Worm (Caenorhabditis elegans) whole organism, L4 larva: ENCODE measurements around the gene Y62H9A.9.

Experiments
- D1046.2 ChIP-seq: fragments of 200-800 bp; sonication (Bioruptor generic); IDR thresholded peaks from 2 replicates; pipeline ENCODE4 v1.3.6; 2022; ENCODE audit warnings: missing genetic modification characterization, missing compliant biosample characterization
- F37D6.2 ChIP-seq: sonication (generic microtip); optimal IDR thresholded peaks from 2 replicates; lab custom pipeline; 2016; ENCODE audit warnings: mild to moderate bottlenecking, missing genetic modification characterization, missing compliant biosample characterization
- F44E2.7 ChIP-seq: fragments of 200-800 bp; sonication (Bioruptor generic); IDR thresholded peaks from 2 replicates; pipeline ENCODE4 v2.1.2; 2022; ENCODE audit warnings: missing genetic modification characterization, missing compliant biosample characterization
- F49E8.2 ChIP-seq: sonication (generic microtip); optimal IDR thresholded peaks from 2 replicates; lab custom pipeline; 2016; ENCODE audit warnings: missing compliant biosample characterization, mild to moderate bottlenecking, missing genetic modification characterization, borderline replicate concordance
- R02D3.7 ChIP-seq: fragments of 150-350 bp; sonication (generic microtip); optimal IDR thresholded peaks from 3 replicates; lab custom pipeline; 2014; ENCODE audit warnings: missing biosample characterization, missing genetic modification characterization
- T26A8.4 ChIP-seq: fragments of 200-800 bp; sonication (Bioruptor generic); IDR thresholded peaks from 2 replicates; pipeline ENCODE4 v1.3.6; 2022; ENCODE audit warnings: missing genetic modification characterization, missing compliant biosample characterization
- Y48G9A.11 ChIP-seq: fragments of 200-800 bp; sonication (Bioruptor generic); IDR thresholded peaks from 2 replicates; pipeline ENCODE4 v1.3.6; 2022; ENCODE audit warnings: missing genetic modification reagents, missing genetic modification characterization, missing compliant biosample characterization
- Y5F2A.4 ChIP-seq: fragments of 200-800 bp; sonication (Bioruptor generic); optimal IDR thresholded peaks from 2 replicates; lab custom pipeline; 2018; ENCODE audit warnings: mild to moderate bottlenecking, missing genetic modification characterization, missing compliant biosample characterization
- ZK337.2 ChIP-seq: fragments of 200-800 bp; sonication (Bioruptor generic); IDR thresholded peaks from 2 replicates; pipeline ENCODE4 v1.3.6; 2022; ENCODE audit warnings: missing genetic modification reagents, missing genetic modification characterization, missing compliant biosample characterization
- aha-1 ChIP-seq: fragments of 150-350 bp; peaks from one replicate; lab custom pipeline; 2014; ENCODE audit warnings: missing biosample characterization, missing genetic modification characterization
- ama-1 ChIP-seq: fragments of 150-350 bp; optimal IDR thresholded peaks from 2 replicates; lab custom pipeline; 2014; ENCODE audit warnings: inconsistent platforms, mixed read lengths
- arid-1 ChIP-seq: fragments of 200-800 bp; sonication (Bioruptor generic); conservative IDR thresholded peaks from 2 replicates; pipeline ENCODE4 v1.3.6; 2022; ENCODE audit warnings: missing genetic modification reagents, missing genetic modification characterization, missing compliant biosample characterization
- attf-4 ChIP-seq: sonication (generic microtip); optimal IDR thresholded peaks from 3 replicates; lab custom pipeline; 2017; ENCODE audit warnings: missing biosample characterization, missing genetic modification characterization
- ceh-20 ChIP-seq: fragments of 200-800 bp; sonication (Bioruptor generic); IDR thresholded peaks from 2 replicates; pipeline ENCODE4 v1.3.6; 2022; ENCODE audit warnings: missing genetic modification reagents, missing genetic modification characterization, missing compliant biosample characterization
- ceh-82 ChIP-seq: sonication (generic microtip); optimal IDR thresholded peaks from 2 replicates; lab custom pipeline; 2017; ENCODE audit warnings: missing biosample characterization, missing genetic modification characterization
- ces-1 ChIP-seq: fragments of 150-350 bp; sonication (generic microtip); optimal IDR thresholded peaks from 4 replicates; lab custom pipeline; 2014; ENCODE audit warnings: missing biosample characterization, missing genetic modification reagents, missing genetic modification characterization
- ctbp-1 ChIP-seq: fragments of 200-800 bp; sonication (Bioruptor generic); IDR thresholded peaks from 2 replicates; pipeline ENCODE4 v1.3.6; 2022; ENCODE audit warnings: missing genetic modification reagents, missing genetic modification characterization, missing compliant biosample characterization
- daf-19 ChIP-seq: fragments of 200-800 bp; sonication (Bioruptor generic); conservative IDR thresholded peaks from 2 replicates; pipeline ENCODE4 v1.3.6; 2022; ENCODE audit warnings: missing genetic modification characterization, missing compliant biosample characterization
- dmd-6 ChIP-seq: fragments of 200-800 bp; sonication (Bioruptor generic); IDR thresholded peaks from 2 replicates; pipeline ENCODE4 v1.3.6; 2022; ENCODE audit warnings: missing genetic modification reagents, missing genetic modification characterization, missing compliant biosample characterization
- dmd-8 ChIP-seq: fragments of 200-800 bp; sonication (Bioruptor generic); IDR thresholded peaks from 2 replicates; pipeline ENCODE4 v1.3.6; 2022; ENCODE audit warnings: missing genetic modification characterization, missing compliant biosample characterization
- dmd-9 ChIP-seq: fragments of 200-800 bp; sonication (Bioruptor generic); IDR thresholded peaks from 2 replicates; pipeline ENCODE4 v1.3.6; 2022; ENCODE audit warnings: missing genetic modification reagents, missing genetic modification characterization, missing compliant biosample characterization
- dve-1 ChIP-seq: sonication (generic microtip); optimal IDR thresholded peaks from 2 replicates; lab custom pipeline; 2017; ENCODE audit warnings: antibody characterized with exemption, mild to moderate bottlenecking, missing genetic modification characterization, missing compliant biosample characterization; ENCODE audit not compliant: insufficient read depth
- fkh-10 ChIP-seq: fragments of 150-350 bp; optimal IDR thresholded peaks from 2 replicates; lab custom pipeline; 2014; ENCODE audit warnings: missing biosample characterization, missing genetic modification reagents, missing genetic modification characterization
- hif-1 ChIP-seq, 2 experiments: sonication (generic microtip); optimal IDR thresholded peaks; 2 replicates each; lab custom pipeline; 2016 to 2017; ENCODE audit warnings: missing compliant biosample characterization in 2 of 2, missing genetic modification characterization in 2 of 2, missing genetic modification reagents in 2 of 2, missing genotype in 2 of 2, mild to moderate bottlenecking in 1 of 2
- jun-1 ChIP-seq: fragments of 150-350 bp; optimal IDR thresholded peaks from 2 replicates; lab custom pipeline; 2014; ENCODE audit warnings: missing biosample characterization, missing genetic modification reagents, missing genetic modification characterization
- lim-7 ChIP-seq: fragments of 200-800 bp; sonication (Bioruptor generic); IDR thresholded peaks from 2 replicates; pipeline ENCODE4 v1.3.6; 2022; ENCODE audit warnings: missing genetic modification characterization, missing compliant biosample characterization
- lin-15B ChIP-seq: fragments of 150-350 bp; sonication (generic microtip); optimal IDR thresholded peaks from 3 replicates; lab custom pipeline; 2014; ENCODE audit warnings: missing biosample characterization, missing genetic modification characterization
- lin-29 ChIP-seq: fragments of 200-800 bp; sonication (Bioruptor generic); IDR thresholded peaks from 2 replicates; pipeline ENCODE4 v1.3.6; 2022; ENCODE audit warnings: missing genetic modification reagents, missing genetic modification characterization, missing compliant biosample characterization
- lin-39 ChIP-seq: fragments of 150-350 bp; optimal IDR thresholded peaks from 2 replicates; lab custom pipeline; 2014; ENCODE audit warnings: missing biosample characterization, missing genetic modification reagents, missing genetic modification characterization
- lir-3 ChIP-seq: sonication (generic microtip); optimal IDR thresholded peaks from 2 replicates; lab custom pipeline; 2016; ENCODE audit warnings: mild to moderate bottlenecking, missing genetic modification characterization, missing compliant biosample characterization
- madf-5 ChIP-seq, 2 experiments: fragments of 200-800 bp; sonication (Bioruptor generic); IDR thresholded peaks; 2 replicates each; pipeline ENCODE4 v1.3.6; 2022; ENCODE audit warnings: missing compliant biosample characterization in 2 of 2, missing genetic modification characterization in 2 of 2
- mdl-1 ChIP-seq, 2 experiments: fragments of 150-350 bp in 1 of 2; sonication (generic microtip) in 1 of 2; optimal IDR thresholded peaks; 2 replicates each; lab custom pipeline; 2014 to 2017; ENCODE audit warnings: missing biosample characterization in 2 of 2, missing genetic modification characterization in 2 of 2
- mxl-3 ChIP-seq: fragments of 200-800 bp; sonication (Bioruptor generic); optimal IDR thresholded peaks from 2 replicates; lab custom pipeline; 2018; ENCODE audit warnings: mild to moderate bottlenecking, missing genetic modification characterization, missing compliant biosample characterization
- nhr-102 ChIP-seq: sonication (generic microtip); optimal IDR thresholded peaks from 2 replicates; lab custom pipeline; 2016; ENCODE audit warnings: mild to moderate bottlenecking, missing genetic modification characterization, moderate library complexity, missing compliant biosample characterization
- nhr-11 ChIP-seq: fragments of 150-350 bp; optimal IDR thresholded peaks from 2 replicates; lab custom pipeline; 2014; ENCODE audit warnings: missing biosample characterization, missing genetic modification characterization
- nhr-237 ChIP-seq: sonication (generic microtip); optimal IDR thresholded peaks from 2 replicates; lab custom pipeline; 2017; ENCODE audit warnings: missing biosample characterization, missing genetic modification characterization
- nhr-28 ChIP-seq: fragments of 150-350 bp; optimal IDR thresholded peaks from 2 replicates; lab custom pipeline; 2014; ENCODE audit warnings: missing biosample characterization, missing genetic modification characterization
- pha-4 ChIP-seq, 2 experiments: fragments of 150-350 bp in 1 of 2; fragments of 200-800 bp in 1 of 2; sonication (Bioruptor generic) in 1 of 2; IDR thresholded peaks in 1 of 2; optimal IDR thresholded peaks in 1 of 2; 2 replicates each; pipeline versions ENCODE4 v1.3.6 to Lab custom; 2014 to 2022; ENCODE audit warnings: missing genetic modification characterization in 2 of 2, missing genetic modification reagents in 2 of 2, missing biosample characterization in 1 of 2, missing compliant biosample characterization in 1 of 2
- rbr-2 ChIP-seq: sonication (generic microtip); optimal IDR thresholded peaks from 2 replicates; lab custom pipeline; 2016; ENCODE audit warnings: missing genotype, missing genetic modification characterization, missing compliant biosample characterization
- saeg-2 ChIP-seq: fragments of 200-800 bp; sonication (Bioruptor generic); IDR thresholded peaks from 2 replicates; pipeline ENCODE4 v1.3.6; 2022; ENCODE audit warnings: missing genetic modification reagents, missing genetic modification characterization, missing compliant biosample characterization
- snpc-1.2 ChIP-seq: fragments of 200-800 bp; sonication (Bioruptor generic); IDR thresholded peaks from 2 replicates; pipeline ENCODE4 v1.3.6; 2022; ENCODE audit warnings: missing genetic modification reagents, missing genetic modification characterization, missing compliant biosample characterization
- spr-1 ChIP-seq: sonication (generic microtip); optimal IDR thresholded peaks from 2 replicates; lab custom pipeline; 2016; ENCODE audit warnings: mild to moderate bottlenecking, missing genetic modification characterization, missing compliant biosample characterization
- spr-3 ChIP-seq: fragments of 200-800 bp; sonication (Bioruptor generic); optimal IDR thresholded peaks from 2 replicates; lab custom pipeline; 2018; ENCODE audit warnings: mild to moderate bottlenecking, missing genetic modification characterization, missing compliant biosample characterization
- tra-1 ChIP-seq: fragments of 200-800 bp; sonication (Bioruptor generic); IDR thresholded peaks from 2 replicates; pipeline ENCODE4 v1.3.6; 2022; ENCODE audit warnings: missing genetic modification reagents, missing genetic modification characterization, missing compliant biosample characterization
- vab-7 ChIP-seq: fragments of 200-800 bp; sonication (Bioruptor generic); IDR thresholded peaks from 2 replicates; pipeline ENCODE4 v1.3.6; 2022; ENCODE audit warnings: missing genetic modification reagents, missing genetic modification characterization, missing compliant biosample characterization
- zfp-3 ChIP-seq: fragments of 200-800 bp; sonication (Bioruptor generic); conservative IDR thresholded peaks from 2 replicates; pipeline ENCODE4 v1.3.6; 2022; ENCODE audit warnings: missing genetic modification reagents, missing genetic modification characterization, missing compliant biosample characterization
- zip-11 ChIP-seq: fragments of 200-800 bp; sonication (Bioruptor generic); IDR thresholded peaks from 2 replicates; pipeline ENCODE4 v1.3.6; 2022; ENCODE audit warnings: missing genetic modification characterization, missing compliant biosample characterization
- zip-2 ChIP-seq: fragments of 150-350 bp; optimal IDR thresholded peaks from 2 replicates; lab custom pipeline; 2014; ENCODE audit warnings: missing biosample characterization, missing genetic modification characterization

Gene Y62H9A.9

ce11 chrX:11898040-11898439 is at the start of gene Y62H9A.9:
Y62H9A.9 (minus strand) TSS chrX:11898140.
- TF ChIP-seq vab-7 (GFP tag; lab: Robert Waterston, UW) (no peak), F37D6.2 (tag; lab: Kevin White, UChicago) (no peak), lim-7 (no peak), arid-1 (GFP tag; lab: Robert Waterston, UW) (no peak), fkh-10 (no peak), lin-15B (no peak), dmd-6 (GFP tag; lab: Robert Waterston, UW) (no peak), ctbp-1 (no peak), lin-39 (tag; lab: Kevin White, UChicago) (no peak), T26A8.4 (no peak)

- TF ChIP-seq nhr-237 (tag; lab: Kevin White, UChicago) = no peak
- no peak for TF ChIP-seq F44E2.7 (GFP tag; lab: Robert Waterston, UW)
- peak; percentile 13 for TF ChIP-seq nhr-11 (tag; lab: Kevin White, UChicago)
- TF ChIP-seq D1046.2 (GFP tag; lab: Robert Waterston, UW) = no peak
- peak in 1 of 2 experiments; percentile 70 for TF ChIP-seq mdl-1 (tag; optimal IDR thresholded peaks at IDR 0.05; lab: Kevin White, UChicago)
- TF ChIP-seq lir-3 (tag; lab: Kevin White, UChicago) = no peak
- TF ChIP-seq Y48G9A.11 (GFP tag; lab: Robert Waterston, UW) = no peak
- no peak for TF ChIP-seq zip-2 (tag; lab: Kevin White, UChicago)
- TF ChIP-seq nhr-102 (tag; lab: Kevin White, UChicago) = no peak
- no peak for TF ChIP-seq zip-11 (GFP tag; lab: Robert Waterston, UW)
- TF ChIP-seq dmd-9 (GFP tag; lab: Robert Waterston, UW) = no peak
- no peak for TF ChIP-seq spr-1
- peak; percentile 60 for TF ChIP-seq nhr-28
- TF ChIP-seq aha-1 (tag; lab: Kevin White, UChicago) = peak; percentile 99
- TF ChIP-seq zfp-3 (GFP tag; lab: Robert Waterston, UW) = no peak
- TF ChIP-seq spr-3 = no peak
- no peak for TF ChIP-seq tra-1
- no peak for TF ChIP-seq daf-19 (GFP tag; lab: Robert Waterston, UW)
- peak; percentile 33 for TF ChIP-seq dve-1 (tag; lab: Kevin White, UChicago)
- TF ChIP-seq T26A8.4 = peak; percentile 14; the same call in 1 of the 2 replicates
- TF ChIP-seq saeg-2 = no peak
- TF ChIP-seq ama-1 (lab: Kevin White, UChicago) = no peak
- no peak for TF ChIP-seq snpc-1.2 (GFP tag; lab: Robert Waterston, UW)
- TF ChIP-seq mxl-3 (GFP tag; lab: Kevin White, UChicago) = peak; percentile 35
- TF ChIP-seq F49E8.2 = no peak
- TF ChIP-seq ZK337.2 (GFP tag; lab: Robert Waterston, UW) = no peak
- no peak for TF ChIP-seq lin-39 (tag; lab: Kevin White, UChicago)
- no peak for TF ChIP-seq ces-1 (GFP tag; lab: Kevin White, UChicago)
- no peak for TF ChIP-seq lin-15B
- no peak for TF ChIP-seq madf-5 (GFP tag; IDR thresholded peaks at IDR 0.05; lab: Robert Waterston, UW)
- no peak for TF ChIP-seq ceh-20 (GFP tag; lab: Robert Waterston, UW)
- TF ChIP-seq fkh-10 = no peak
- TF ChIP-seq jun-1 = no peak
- TF ChIP-seq dmd-8 (GFP tag; lab: Robert Waterston, UW) = no peak
- TF ChIP-seq lin-29 (GFP tag; lab: Robert Waterston, UW) = no peak
- no peak for TF ChIP-seq attf-4 (tag; lab: Kevin White, UChicago)
- no peak for TF ChIP-seq pha-4 (GFP tag; IDR thresholded peaks at IDR 0.05; lab: Robert Waterston, UW)
- peak; percentile 55 for TF ChIP-seq pha-4 (tag; optimal IDR thresholded peaks at IDR 0.05; lab: Kevin White, UChicago)
- peak; percentile 19 to 98 for TF ChIP-seq hif-1 (tag; optimal IDR thresholded peaks at IDR 0.05; lab: Kevin White, UChicago)
- TF ChIP-seq Y5F2A.4 (GFP tag; lab: Kevin White, UChicago) = no peak
- no peak for TF ChIP-seq R02D3.7 (tag; lab: Kevin White, UChicago)
- TF ChIP-seq ceh-82 (tag; lab: Kevin White, UChicago) = no peak
- TF ChIP-seq rbr-2 (tag; lab: Kevin White, UChicago) = peak; percentile 45
These were observed 49.0 kb upstream of the Y62H9A.9 start, which contains the start of gene nfya-1 for ce11 chrX:11946788-11947463. nfya-1 (minus strand) TSS chrX:11946838.
